Worm (Caenorhabditis elegans) whole organism, young adult: ENCODE results near the gene H41C03.3.

ENCODE experiments used
- B0035.1 ChIP-seq: sonication (generic microtip); optimal IDR thresholded peaks from 2 replicates; lab custom pipeline; 2016; ENCODE audit warnings: missing genetic modification characterization, mild to moderate bottlenecking, missing compliant biosample characterization, missing genotype, missing genetic modification reagents
- C17E4.6 ChIP-seq: fragments of 200-800 bp; sonication (Bioruptor generic); IDR thresholded peaks from 2 replicates; pipeline ENCODE4 v1.3.6; 2022; ENCODE audit warnings: missing genetic modification reagents, missing genetic modification characterization, missing compliant biosample characterization
- F55B11.4 ChIP-seq: sonication (generic microtip); optimal IDR thresholded peaks from 2 replicates; lab custom pipeline; 2016; ENCODE audit warnings: missing compliant biosample characterization, missing genetic modification characterization, borderline replicate concordance; ENCODE audit not compliant: insufficient read depth
- F57A8.1 ChIP-seq: fragments of 200-800 bp; sonication (Bioruptor generic); optimal IDR thresholded peaks from 2 replicates; lab custom pipeline; 2018; ENCODE audit warnings: mild to moderate bottlenecking, missing genetic modification characterization, moderate library complexity, missing compliant biosample characterization
- K12H6.12 ChIP-seq: fragments of 200-800 bp; sonication (Bioruptor generic); optimal IDR thresholded peaks from 2 replicates; lab custom pipeline; 2018; ENCODE audit warnings: mild to moderate bottlenecking, missing genetic modification characterization, missing compliant biosample characterization
- T07F8.4 ChIP-seq: sonication (generic microtip); optimal IDR thresholded peaks from 2 replicates; lab custom pipeline; 2016; ENCODE audit warnings: mild to moderate bottlenecking, missing genetic modification characterization, moderate library complexity, missing compliant biosample characterization
- Y79H2A.3 ChIP-seq: fragments of 200-800 bp; sonication (Bioruptor generic); conservative IDR thresholded peaks from 2 replicates; pipeline ENCODE4 v1.3.6; 2022; ENCODE audit warnings: missing genetic modification reagents, missing genetic modification characterization, missing compliant biosample characterization
- Y95B8A.8 ChIP-seq: fragments of 200-800 bp; sonication (Bioruptor generic); IDR thresholded peaks from 2 replicates; pipeline ENCODE4 v1.3.6; 2022; ENCODE audit warnings: missing genetic modification reagents, missing genetic modification characterization, missing compliant biosample characterization
- athp-1 ChIP-seq: sonication (generic microtip); optimal IDR thresholded peaks from 2 replicates; lab custom pipeline; 2017; ENCODE audit warnings: mild to moderate bottlenecking, missing genetic modification characterization, missing compliant biosample characterization
- attf-3 ChIP-seq: fragments of 200-800 bp; sonication (Bioruptor generic); conservative IDR thresholded peaks from 2 replicates; pipeline ENCODE4 v1.3.6; 2022; ENCODE audit warnings: missing genetic modification reagents, missing genetic modification characterization, missing compliant biosample characterization
- attf-5 ChIP-seq: fragments of 200-800 bp; sonication (Bioruptor generic); optimal IDR thresholded peaks from 2 replicates; lab custom pipeline; 2018; ENCODE audit warnings: mild to moderate bottlenecking, missing genetic modification characterization, missing compliant biosample characterization
- cebp-1 ChIP-seq, 2 experiments: fragments of 200-800 bp in 1 of 2; sonication (Bioruptor generic) in 1 of 2; sonication (generic microtip) in 1 of 2; IDR thresholded peaks in 1 of 2; optimal IDR thresholded peaks in 1 of 2; 2 replicates each; pipeline versions ENCODE4 v1.3.6 to Lab custom; 2017 to 2022; ENCODE audit warnings: missing compliant biosample characterization in 2 of 2, missing genetic modification characterization in 2 of 2, mild to moderate bottlenecking in 1 of 2, missing genetic modification reagents in 1 of 2, moderate library complexity in 1 of 2
- ceh-27 ChIP-seq: fragments of 200-800 bp; sonication (Bioruptor generic); optimal IDR thresholded peaks from 2 replicates; lab custom pipeline; 2018; ENCODE audit warnings: mild to moderate bottlenecking, missing genetic modification characterization, moderate library complexity, missing compliant biosample characterization
- ceh-58 ChIP-seq: fragments of 200-800 bp; sonication (Bioruptor generic); IDR thresholded peaks from 2 replicates; pipeline ENCODE4 v1.3.6; 2022; ENCODE audit warnings: missing genetic modification characterization, missing compliant biosample characterization
- chd-7 ChIP-seq: sonication (generic microtip); optimal IDR thresholded peaks from 2 replicates; lab custom pipeline; 2016; ENCODE audit warnings: mild to moderate bottlenecking, missing genetic modification characterization, moderate library complexity, missing compliant biosample characterization
- dpff-1 ChIP-seq: sonication (generic microtip); optimal IDR thresholded peaks from 2 replicates; lab custom pipeline; 2017; ENCODE audit warnings: mild to moderate bottlenecking, missing genetic modification characterization, missing compliant biosample characterization
- egl-44 ChIP-seq: fragments of 200-800 bp; sonication (Bioruptor generic); IDR thresholded peaks from 2 replicates; pipeline ENCODE4 v1.3.6; 2022; ENCODE audit warnings: missing genetic modification reagents, missing genetic modification characterization, missing compliant biosample characterization
- hlh-26 ChIP-seq: fragments of 200-800 bp; sonication (Bioruptor generic); conservative IDR thresholded peaks from 2 replicates; pipeline ENCODE4 v1.3.6; 2022; ENCODE audit warnings: missing genetic modification reagents, missing genetic modification characterization, missing compliant biosample characterization
- hsf-1 ChIP-seq: fragments of 200-800 bp; sonication (Bioruptor generic); IDR thresholded peaks from 2 replicates; pipeline ENCODE4 v1.3.6; 2022; ENCODE audit warnings: missing genetic modification reagents, missing genetic modification characterization, missing compliant biosample characterization
- lin-40 ChIP-seq: sonication (generic microtip); optimal IDR thresholded peaks from 2 replicates; lab custom pipeline; 2016; ENCODE audit warnings: missing genetic modification characterization, mild to moderate bottlenecking, missing compliant biosample characterization, missing genotype, missing genetic modification reagents
- lin-54 ChIP-seq: fragments of 200-800 bp; sonication (Bioruptor generic); optimal IDR thresholded peaks from 2 replicates; lab custom pipeline; 2018; ENCODE audit warnings: mild to moderate bottlenecking, missing genetic modification characterization, missing compliant biosample characterization
- mes-4 ChIP-seq: sonication (generic microtip); optimal IDR thresholded peaks from 2 replicates; lab custom pipeline; 2016; ENCODE audit warnings: missing genotype, missing genetic modification characterization, missing compliant biosample characterization
- nfya-1 ChIP-seq: sonication (generic microtip); optimal IDR thresholded peaks from 2 replicates; lab custom pipeline; 2017; ENCODE audit warnings: antibody characterized with exemption, missing compliant biosample characterization, missing genetic modification characterization, borderline replicate concordance; ENCODE audit not compliant: insufficient read depth
- nhr-179 ChIP-seq: sonication (generic microtip); optimal IDR thresholded peaks from 2 replicates; lab custom pipeline; 2016; ENCODE audit warnings: mild to moderate bottlenecking, missing genetic modification characterization, missing compliant biosample characterization
- nhr-27 ChIP-seq: fragments of 200-800 bp; sonication (Bioruptor generic); optimal IDR thresholded peaks from 2 replicates; lab custom pipeline; 2018; ENCODE audit warnings: mild to moderate bottlenecking, missing genetic modification characterization, moderate library complexity, missing compliant biosample characterization
- nhr-80 ChIP-seq: sonication (generic microtip); optimal IDR thresholded peaks from 2 replicates; lab custom pipeline; 2016; ENCODE audit warnings: missing genetic modification characterization, missing compliant biosample characterization
- pbrm-1 ChIP-seq: fragments of 200-800 bp; sonication (Bioruptor generic); IDR thresholded peaks from 2 replicates; pipeline ENCODE4 v1.3.6; 2022; ENCODE audit warnings: missing genetic modification reagents, missing genetic modification characterization, missing compliant biosample characterization
- pha-4 ChIP-seq: fragments of 150-350 bp; sonication (generic microtip); optimal IDR thresholded peaks from 2 replicates; lab custom pipeline; 2014; ENCODE audit warnings: missing biosample characterization, missing genetic modification reagents, missing genetic modification characterization
- rec-8 ChIP-seq, 2 experiments: sonication (generic microtip); optimal IDR thresholded peaks; 2 replicates each; lab custom pipeline; 2016; ENCODE audit warnings: mild to moderate bottlenecking in 2 of 2, missing genetic modification characterization in 2 of 2, missing genetic modification reagents in 2 of 2, missing genotype in 2 of 2, missing biosample characterization in 1 of 2, missing compliant biosample characterization in 1 of 2, moderate library complexity in 1 of 2
- sea-2 ChIP-seq: fragments of 200-800 bp; sonication (Bioruptor generic); IDR thresholded peaks from 2 replicates; pipeline ENCODE4 v1.3.6; 2022; ENCODE audit warnings: missing genetic modification characterization, missing compliant biosample characterization
- snpc-1.1 ChIP-seq: sonication (generic microtip); optimal IDR thresholded peaks from 2 replicates; lab custom pipeline; 2017; ENCODE audit warnings: missing genetic modification characterization, mild to moderate bottlenecking, missing compliant biosample characterization, antibody characterized with exemption, moderate library complexity, missing genotype, missing genetic modification reagents; ENCODE audit not compliant: insufficient read depth
- snpc-1.3 ChIP-seq: sonication (generic microtip); optimal IDR thresholded peaks from 2 replicates; lab custom pipeline; 2017; ENCODE audit warnings: missing genetic modification characterization, mild to moderate bottlenecking, missing compliant biosample characterization, antibody characterized with exemption, moderate library complexity, missing genotype, missing genetic modification reagents; ENCODE audit not compliant: insufficient read depth
- snpc-4 ChIP-seq, 5 experiments: fragments of 150-350 bp in 1 of 5; sonication (generic microtip) in 4 of 5; optimal IDR thresholded peaks; 2 replicates each; lab custom pipeline; 2014 to 2018; ENCODE audit warnings: missing genetic modification characterization in 5 of 5, missing biosample characterization in 3 of 5, antibody characterized with exemption in 2 of 5, mild to moderate bottlenecking in 2 of 5, missing compliant biosample characterization in 2 of 5, missing genotype in 2 of 5, moderate library complexity in 2 of 5, missing genetic modification reagents in 1 of 5
- sptf-2 ChIP-seq: fragments of 200-800 bp; sonication (Bioruptor generic); optimal IDR thresholded peaks from 2 replicates; lab custom pipeline; 2018; ENCODE audit warnings: mild to moderate bottlenecking, missing genetic modification characterization, missing compliant biosample characterization
- zim-3 ChIP-seq: sonication (generic microtip); optimal IDR thresholded peaks from 2 replicates; lab custom pipeline; 2017; ENCODE audit warnings: mild to moderate bottlenecking, missing genetic modification characterization, moderate library complexity, missing compliant biosample characterization
- ztf-22 ChIP-seq: fragments of 200-800 bp; sonication (Bioruptor generic); optimal IDR thresholded peaks from 2 replicates; lab custom pipeline; 2018; ENCODE audit warnings: mild to moderate bottlenecking, missing genetic modification characterization, moderate library complexity, missing compliant biosample characterization
- ztf-25 ChIP-seq: fragments of 200-800 bp; sonication (Bioruptor generic); IDR thresholded peaks from 2 replicates; pipeline ENCODE4 v1.3.6; 2022; ENCODE audit warnings: missing genetic modification reagents, missing genetic modification characterization, missing compliant biosample characterization

Gene H41C03.3

ce11 chrII:5845441-5845840, at the start of gene H41C03.3, which contains the start of gene ZK1248.17:
TSS of gene H41C03.3 (plus strand) at chrII:5845777.
TSS of gene ZK1248.17 (minus strand) at chrII:5845541.
- TF ChIP-seq sea-2 (GFP tag; lab: Robert Waterston, UW) (no peak), attf-5 (GFP tag; lab: Kevin White, UChicago) (no peak), athp-1 (tag; lab: Kevin White, UChicago) (no peak), K12H6.12 (no peak), Y95B8A.8 (GFP tag; lab: Robert Waterston, UW) (no peak), chd-7 (tag; lab: Kevin White, UChicago) (no peak), F55B11.4 (tag; lab: Kevin White, UChicago) (no peak), nhr-27 (tag; lab: Kevin White, UChicago) (no peak), mes-4 (tag; lab: Kevin White, UChicago) (no peak), cebp-1 (GFP tag; IDR thresholded peaks at IDR 0.05; lab: Robert Waterston, UW) (no peak), cebp-1 (tag; optimal IDR thresholded peaks at IDR 0.05; lab: Kevin White, UChicago) (no peak), dpff-1 (tag; lab: Kevin White, UChicago) (no peak), pha-4 (tag; lab: Kevin White, UChicago) (no peak), T07F8.4 (tag; lab: Kevin White, UChicago) (no peak), nhr-179 (tag; lab: Kevin White, UChicago) (no peak), snpc-1.1 (no peak), hlh-26 (GFP tag; lab: Robert Waterston, UW) (no peak), lin-40 (no peak), lin-54 (GFP tag; lab: Kevin White, UChicago) (no peak), F57A8.1 (GFP tag; lab: Kevin White, UChicago) (no peak), zim-3 (tag; lab: Kevin White, UChicago) (no peak)
- TF ChIP-seq, all 124 proteins: peak for 0

ce11 chrII:5797348-5797977, 48.1 kb upstream of the H41C03.3 start, which contains the start of the genes msp-63 and msp-142:
TSS of gene msp-63 (minus strand) at chrII:5797448.
TSS of gene msp-142 (plus strand) at chrII:5797927.
- TF ChIP-seq egl-44 (GFP tag; lab: Robert Waterston, UW) (no peak), rec-8 (tag; optimal IDR thresholded peaks at IDR 0.05; lab: Kevin White, UChicago) (no peak), ztf-25 (GFP tag; lab: Robert Waterston, UW) (no peak), nhr-80 (tag; lab: Kevin White, UChicago) (no peak), ceh-58 (GFP tag; lab: Robert Waterston, UW) (no peak), pbrm-1 (no peak), nfya-1 (tag; lab: Kevin White, UChicago) (no peak), sptf-2 (GFP tag; lab: Kevin White, UChicago) (no peak), snpc-1.3 (tag; lab: Kevin White, UChicago) (no peak), Y79H2A.3 (GFP tag; lab: Robert Waterston, UW) (no peak), nhr-179 (tag; lab: Kevin White, UChicago) (no peak), chd-7 (tag; lab: Kevin White, UChicago) (no peak), C17E4.6 (no peak), ztf-22 (GFP tag; lab: Kevin White, UChicago) (no peak), ceh-27 (GFP tag; lab: Kevin White, UChicago) (no peak), B0035.1 (tag; lab: Kevin White, UChicago) (no peak), hsf-1 (GFP tag; lab: Robert Waterston, UW) (no peak), attf-3 (GFP tag; lab: Robert Waterston, UW) (no peak), snpc-4 (GFP tag; optimal IDR thresholded peaks at IDR 0.05; lab: Kevin White, UChicago) (no peak), snpc-4 (tag; optimal IDR thresholded peaks at IDR 0.05; lab: Kevin White, UChicago) (no peak)
- TF ChIP-seq, all 124 proteins: peak for 0
